Fruit fly (Drosophila melanogaster) whole organism, wandering third instar larva: ENCODE measurements around the gene CG9459.

Experiments
- Abd-B ChIP-seq: fragments of >200 bp; optimal IDR thresholded peaks from 2 replicates; lab custom pipeline; 2017; ENCODE audit warnings: missing biosample characterization, missing genetic modification characterization
- CG32264 ChIP-seq: fragments of 200-800 bp; sonication (Bioruptor generic); optimal IDR thresholded peaks from 2 replicates; lab custom pipeline; 2016; ENCODE audit warnings: missing biosample characterization, missing genetic modification characterization
- CG9705 ChIP-seq: fragments of 200-800 bp; sonication (Bioruptor generic); optimal IDR thresholded peaks from 2 replicates; lab custom pipeline; 2018; ENCODE audit warnings: missing biosample characterization, mild to moderate bottlenecking, missing genetic modification characterization
- CrebA ChIP-seq: fragments of 200-800 bp; sonication (Bioruptor generic); optimal IDR thresholded peaks from 2 replicates; lab custom pipeline; 2016; ENCODE audit warnings: missing biosample characterization, mild to moderate bottlenecking, missing genetic modification characterization, borderline replicate concordance
- Dfd ChIP-seq: fragments of >200 bp; optimal IDR thresholded peaks from 2 replicates; lab custom pipeline; 2017; ENCODE audit warnings: missing biosample characterization, missing genetic modification characterization
- Dif ChIP-seq: fragments of 200-275, 200-300 bp; sonication (Bioruptor generic); optimal IDR thresholded peaks from 2 replicates; lab custom pipeline; 2018; ENCODE audit warnings: missing biosample characterization, missing genetic modification characterization; ENCODE audit not compliant: partially characterized antibody
- GATAd ChIP-seq: sonication (Bioruptor generic); optimal IDR thresholded peaks from 2 replicates; lab custom pipeline; 2016; ENCODE audit warnings: missing biosample characterization, missing genetic modification characterization
- HLH106 ChIP-seq: fragments of 200-800 bp; optimal IDR thresholded peaks from 3 replicates; lab custom pipeline; 2019; ENCODE audit warnings: missing biosample characterization, mild to moderate bottlenecking, missing genetic modification characterization, moderate library complexity
- Hnf4 ChIP-seq: fragments of 200-800 bp; sonication (Bioruptor generic); optimal IDR thresholded peaks from 2 replicates; lab custom pipeline; 2016; ENCODE audit warnings: missing biosample characterization, mild to moderate bottlenecking, missing genetic modification characterization
- Hr78 ChIP-seq: fragments of >200 bp; optimal IDR thresholded peaks from 2 replicates; lab custom pipeline; 2017; ENCODE audit warnings: missing biosample characterization, missing genetic modification characterization
- Hr83 ChIP-seq: fragments of 200-300 bp; sonication (Bioruptor generic); optimal IDR thresholded peaks from 2 replicates; lab custom pipeline; 2016; ENCODE audit warnings: missing biosample characterization, mild to moderate bottlenecking, missing genetic modification characterization, moderate library complexity; ENCODE audit not compliant: poor library complexity, severe bottlenecking
- Jra ChIP-seq: sonication (Bioruptor generic); optimal IDR thresholded peaks from 2 replicates; lab custom pipeline; 2016; ENCODE audit warnings: missing biosample characterization, missing genetic modification characterization
- Mio ChIP-seq: sonication (Bioruptor generic); optimal IDR thresholded peaks from 2 replicates; lab custom pipeline; 2016; ENCODE audit warnings: missing biosample characterization, missing genetic modification characterization
- Myc ChIP-seq: fragments of >200 bp; optimal IDR thresholded peaks from 2 replicates; lab custom pipeline; 2017
- N ChIP-seq: fragments of >200 bp; optimal IDR thresholded peaks from 2 replicates; lab custom pipeline; 2018; ENCODE audit warnings: missing biosample characterization, missing external identifiers, missing genetic modification characterization
- OdsH ChIP-seq: fragments of 200-800 bp; sonication (Bioruptor generic); optimal IDR thresholded peaks from 2 replicates; lab custom pipeline; 2016; ENCODE audit warnings: missing biosample characterization, mild to moderate bottlenecking, missing genetic modification characterization
- Rel ChIP-seq, 2 experiments: fragments of 200-800 bp; sonication (Bioruptor generic) in 1 of 2; optimal IDR thresholded peaks; 2 replicates in 1 of 2; 3 replicates in 1 of 2; lab custom pipeline; 2016 to 2019; ENCODE audit warnings: mild to moderate bottlenecking in 2 of 2, missing biosample characterization in 2 of 2, missing genetic modification characterization in 2 of 2, moderate library complexity in 1 of 2
- Sp1 ChIP-seq: fragments of 200-800 bp; sonication (Bioruptor generic); optimal IDR thresholded peaks from 3 replicates; lab custom pipeline; 2019; ENCODE audit warnings: missing biosample characterization, mild to moderate bottlenecking, missing genetic modification characterization, moderate library complexity
- Vsx2 ChIP-seq: fragments of 200-300, 225-300 bp; sonication (Bioruptor generic); optimal IDR thresholded peaks from 2 replicates; lab custom pipeline; 2018; ENCODE audit warnings: missing biosample characterization, missing genetic modification characterization; ENCODE audit not compliant: partially characterized antibody
- br ChIP-seq: fragments of 200-800 bp; sonication (Bioruptor generic); optimal IDR thresholded peaks from 2 replicates; lab custom pipeline; 2016; ENCODE audit warnings: missing biosample characterization, missing genetic modification characterization
- brk ChIP-seq: fragments of 200-800 bp; sonication (Bioruptor generic); optimal IDR thresholded peaks from 2 replicates; lab custom pipeline; 2016; ENCODE audit warnings: missing biosample characterization, mild to moderate bottlenecking, missing genetic modification characterization
- dl ChIP-seq, 2 experiments: fragments of 175-275, 200-275 bp in 1 of 2; fragments of 200-275 bp in 1 of 2; sonication (Bioruptor generic); optimal IDR thresholded peaks; lab custom pipeline; 2018; ENCODE audit warnings: mild to moderate bottlenecking in 2 of 2, missing biosample characterization in 2 of 2, missing genetic modification characterization in 2 of 2, moderate library complexity in 2 of 2; ENCODE audit not compliant: partially characterized antibody in 2 of 2, insufficient read depth in 1 of 2
- dmrt93B ChIP-seq: fragments of 200-800 bp; sonication (Bioruptor generic); optimal IDR thresholded peaks from 2 replicates; lab custom pipeline; 2018; ENCODE audit warnings: missing biosample characterization, mild to moderate bottlenecking, missing genetic modification characterization
- dsf ChIP-seq: sonication (Bioruptor generic); optimal IDR thresholded peaks from 2 replicates; lab custom pipeline; 2016; ENCODE audit warnings: missing biosample characterization, missing genetic modification characterization, borderline replicate concordance
- ey ChIP-seq: fragments of 200-800 bp; sonication (Bioruptor generic); optimal IDR thresholded peaks from 2 replicates; lab custom pipeline; 2016; ENCODE audit warnings: missing biosample characterization, missing genetic modification characterization
- foxo ChIP-seq, 2 experiments: fragments of 200-800 bp; sonication (Bioruptor generic); optimal IDR thresholded peaks; 2 replicates in 1 of 2; 3 replicates in 1 of 2; lab custom pipeline; 2016 to 2017; ENCODE audit warnings: missing biosample characterization in 2 of 2, missing genetic modification characterization in 2 of 2
- fru ChIP-seq: fragments of 200-800 bp; sonication (Bioruptor generic); optimal IDR thresholded peaks from 3 replicates; lab custom pipeline; 2016; ENCODE audit warnings: missing biosample characterization, mild to moderate bottlenecking, missing genetic modification characterization
- h ChIP-seq: fragments of 200-800 bp; sonication (Bioruptor generic); optimal IDR thresholded peaks from 3 replicates; lab custom pipeline; 2016; ENCODE audit warnings: missing biosample characterization, mild to moderate bottlenecking, missing genetic modification characterization
- jim ChIP-seq: fragments of 175-275, 200-325 bp; sonication (Bioruptor generic); optimal IDR thresholded peaks from 2 replicates; lab custom pipeline; 2016; ENCODE audit warnings: missing biosample characterization, mild to moderate bottlenecking, missing genetic modification characterization
- lola ChIP-seq: fragments of >200 bp; optimal IDR thresholded peaks from 2 replicates; lab custom pipeline; 2017; ENCODE audit warnings: missing biosample characterization, missing genetic modification characterization
- pan ChIP-seq: fragments of >200 bp; optimal IDR thresholded peaks from 2 replicates; lab custom pipeline; 2017
- psq ChIP-seq: fragments of 200-800 bp; sonication (Bioruptor generic); optimal IDR thresholded peaks from 3 replicates; lab custom pipeline; 2017; ENCODE audit warnings: missing biosample characterization, mild to moderate bottlenecking, missing genetic modification characterization, moderate library complexity
- rgr ChIP-seq: fragments of 200-800 bp; sonication (Bioruptor generic); optimal IDR thresholded peaks from 3 replicates; lab custom pipeline; 2016; ENCODE audit warnings: missing biosample characterization, mild to moderate bottlenecking, missing genetic modification characterization
- sage ChIP-seq: fragments of 200-800 bp; sonication (Bioruptor generic); optimal IDR thresholded peaks from 2 replicates; lab custom pipeline; 2016; ENCODE audit warnings: missing biosample characterization, mild to moderate bottlenecking, missing genetic modification characterization
- sv ChIP-seq: fragments of 200-800 bp; sonication (Bioruptor generic); optimal IDR thresholded peaks from 3 replicates; lab custom pipeline; 2016; ENCODE audit warnings: missing biosample characterization, missing genetic modification characterization
- tai ChIP-seq: sonication (Bioruptor generic); optimal IDR thresholded peaks from 2 replicates; lab custom pipeline; 2016; ENCODE audit warnings: missing biosample characterization, missing genetic modification characterization
- usp ChIP-seq: fragments of >200 bp; optimal IDR thresholded peaks from 2 replicates; lab custom pipeline; 2017; ENCODE audit warnings: missing biosample characterization, missing genetic modification characterization
- woc ChIP-seq: sonication (Bioruptor generic); optimal IDR thresholded peaks from 2 replicates; lab custom pipeline; 2016; ENCODE audit warnings: missing biosample characterization, mild to moderate bottlenecking, missing genetic modification characterization

The CG9459 gene

dm6 chr3R:9771519-9771972, 46.6 kb downstream of the CG9459 start, which contains the start of gene CG9471 (continued):
- TF ChIP-seq psq (GFP tag; lab: Kevin White, UChicago) (peak; percentile 94), h (peak; percentile 99)

dm6 chr3R:9770127-9770526, 48.1 kb downstream of the CG9459 start:
- TF ChIP-seq CrebA (GFP tag; lab: Kevin White, UChicago), result no peak
- no peak for TF ChIP-seq Mio (GFP tag; lab: Kevin White, UChicago)
- TF ChIP-seq usp, result no peak
- no peak for TF ChIP-seq Myc (lab: Kevin White, UChicago)
- TF ChIP-seq sage (GFP tag; lab: Kevin White, UChicago), result no peak
- no peak for TF ChIP-seq Jra
- TF ChIP-seq Hnf4, result no peak
- TF ChIP-seq dsf, result no peak
- no peak for TF ChIP-seq Sp1 (GFP tag; lab: Kevin White, UChicago)
- TF ChIP-seq GATAd (GFP tag; lab: Kevin White, UChicago), result no peak
- TF ChIP-seq h, result no peak
- TF ChIP-seq psq (GFP tag; lab: Kevin White, UChicago), result no peak
- no peak for TF ChIP-seq fru (GFP tag; lab: Kevin White, UChicago)
- no peak for TF ChIP-seq Hr83
- TF ChIP-seq rgr (GFP tag; lab: Kevin White, UChicago), result no peak
- no peak for TF ChIP-seq HLH106 (tag; lab: Kevin White, UChicago)
- no peak for TF ChIP-seq br (GFP tag; lab: Kevin White, UChicago)
- TF ChIP-seq Abd-B (GFP tag; lab: Kevin White, UChicago), result no peak
- no peak for TF ChIP-seq lola (GFP tag; lab: Kevin White, UChicago)
- TF ChIP-seq, all 38 proteins: peak for 0

- TF ChIP-seq brk (GFP tag; lab: Kevin White, UChicago), result no peak
- TF ChIP-seq h, result no peak
- TF ChIP-seq OdsH (GFP tag; lab: Kevin White, UChicago), result no peak
- no peak for TF ChIP-seq CG9705 (GFP tag; lab: Kevin White, UChicago)
- TF ChIP-seq Abd-B (GFP tag; lab: Kevin White, UChicago), result no peak
- TF ChIP-seq dmrt93B, result no peak
- TF ChIP-seq pan (lab: Kevin White, UChicago), result no peak
- no peak for TF ChIP-seq rgr (GFP tag; lab: Kevin White, UChicago)
- no peak for TF ChIP-seq Hnf4
- no peak for TF ChIP-seq N (GFP tag; lab: Kevin White, UChicago)
- TF ChIP-seq sv, result no peak
- no peak for TF ChIP-seq tai (GFP tag; lab: Kevin White, UChicago)
- no peak for TF ChIP-seq psq (GFP tag; lab: Kevin White, UChicago)
- TF ChIP-seq jim, result no peak
- TF ChIP-seq foxo (GFP tag; optimal IDR thresholded peaks at IDR 0.05; lab: Kevin White, UChicago), result no peak
- no peak for TF ChIP-seq HLH106 (tag; lab: Kevin White, UChicago)
- TF ChIP-seq Hr83, result no peak
- no peak for TF ChIP-seq dsf
- no peak for TF ChIP-seq Sp1 (GFP tag; lab: Kevin White, UChicago)
Measured at dm6 chr3R:9768884-9769283, 49.3 kb downstream of the CG9459 start, which contains the start of gene MED6. MED6 (minus strand) TSS chr3R:9768984.

- peak; percentile 3 for TF ChIP-seq Myc (lab: Kevin White, UChicago)
- peak; percentile 80 for TF ChIP-seq Jra
- peak; percentile 71 for TF ChIP-seq OdsH (GFP tag; lab: Kevin White, UChicago)
- peak; percentile 60 for TF ChIP-seq woc (GFP tag; lab: Kevin White, UChicago)
- TF ChIP-seq Sp1 (GFP tag; lab: Kevin White, UChicago), result peak; percentile 50
- TF ChIP-seq lola (GFP tag; lab: Kevin White, UChicago), result no peak
- peak; percentile 48 for TF ChIP-seq dsf
- TF ChIP-seq usp, result no peak
- TF ChIP-seq Mio (GFP tag; lab: Kevin White, UChicago), result peak; percentile 31
- no peak for TF ChIP-seq Rel (GFP tag; optimal IDR thresholded peaks at IDR 0.05; lab: Kevin White, UChicago)
- TF ChIP-seq Rel (tag; optimal IDR thresholded peaks at IDR 0.05; lab: Kevin White, UChicago), result peak; percentile 77
- TF ChIP-seq Dif (GFP tag; lab: Kevin White, UChicago), result peak; percentile 42
- peak; percentile 54 for TF ChIP-seq HLH106 (tag; lab: Kevin White, UChicago)
- TF ChIP-seq CG32264 (GFP tag; lab: Kevin White, UChicago), result peak; percentile 22
- peak; percentile 88 for TF ChIP-seq rgr (GFP tag; lab: Kevin White, UChicago)
- no peak for TF ChIP-seq Abd-B (GFP tag; lab: Kevin White, UChicago)
- TF ChIP-seq jim, result peak; percentile 30
- no peak for TF ChIP-seq dmrt93B
- TF ChIP-seq CG9705 (GFP tag; lab: Kevin White, UChicago), result peak; percentile 62
- no peak for TF ChIP-seq N (GFP tag; lab: Kevin White, UChicago)
- peak; percentile 70 for TF ChIP-seq ey
- TF ChIP-seq Hr78 (GFP tag; lab: Kevin White, UChicago), result no peak
- no peak for TF ChIP-seq brk (GFP tag; lab: Kevin White, UChicago)
- no peak for TF ChIP-seq tai (GFP tag; lab: Kevin White, UChicago)
- peak; percentile 32 for TF ChIP-seq sv
- no peak for TF ChIP-seq Dfd (GFP tag; lab: Kevin White, UChicago)
- TF ChIP-seq sage (GFP tag; lab: Kevin White, UChicago), result no peak
- peak in 1 of 2 experiments; percentile 22 for TF ChIP-seq dl (GFP tag; optimal IDR thresholded peaks at IDR 0.05; lab: Kevin White, UChicago; ENCODE audit: insufficient read depth in 1 of 2, partially characterized antibody in 2 of 2)
- no peak for TF ChIP-seq Vsx2 (GFP tag; lab: Kevin White, UChicago)
- peak; percentile 80 for TF ChIP-seq br (GFP tag; lab: Kevin White, UChicago)
Measured at dm6 chr3R:9767620-9768592, 50.3 kb downstream of the CG9459 start, which contains the start of gene Naa80. Naa80 (plus strand) TSS chr3R:9767834.
